Fruit fly (Drosophila melanogaster) whole organism, embryonic: ENCODE results near the gene MSBP.
A peak's percentile ranks its signal among the peaks of the same experiment; 100 is the strongest.

Experiments
- Adf1 ChIP-seq: fragments of 200-800 bp; sonication (Bioruptor generic); IDR thresholded peaks from 2 replicates; pipeline ENCODE4 v1.3.6; 2022; ENCODE audit warnings: missing biosample characterization, missing genetic modification characterization
- Atf-2 ChIP-seq: fragments of 200-800 bp; sonication (Bioruptor generic); optimal IDR thresholded peaks from 2 replicates; lab custom pipeline; 2016; ENCODE audit warnings: missing biosample characterization, missing genetic modification characterization
- C15 ChIP-seq: fragments of 200-800 bp; sonication (Bioruptor generic); IDR thresholded peaks from 3 replicates; pipeline ENCODE4 v1.3.6; 2022; ENCODE audit warnings: missing biosample characterization, missing genetic modification characterization
- CG10366 ChIP-seq: fragments of 200-800 bp; sonication (Bioruptor generic); IDR thresholded peaks from 2 replicates; pipeline ENCODE4 v1.3.6; 2022; ENCODE audit warnings: missing biosample characterization, missing genetic modification characterization
- CG15479 ChIP-seq: fragments of 200-800 bp; sonication (Bioruptor generic); optimal IDR thresholded peaks from 3 replicates; lab custom pipeline; 2019; ENCODE audit warnings: missing biosample characterization, mild to moderate bottlenecking, missing genetic modification characterization, moderate library complexity
- CG17568 ChIP-seq: fragments of 200-800 bp; sonication (Bioruptor generic); optimal IDR thresholded peaks from 2 replicates; lab custom pipeline; 2018; ENCODE audit warnings: missing biosample characterization, mild to moderate bottlenecking, missing genetic modification characterization, moderate library complexity
- CG18262 ChIP-seq: fragments of 200-800 bp; optimal IDR thresholded peaks from 3 replicates; lab custom pipeline; 2019; ENCODE audit warnings: missing biosample characterization, mild to moderate bottlenecking, missing genetic modification characterization, moderate library complexity
- CG18619 ChIP-seq: fragments of 200-800 bp; sonication (Bioruptor generic); optimal IDR thresholded peaks from 3 replicates; lab custom pipeline; 2017; ENCODE audit warnings: missing biosample characterization, mild to moderate bottlenecking, missing genetic modification characterization
- CG2202 ChIP-seq: fragments of 200-800 bp; sonication (Bioruptor generic); optimal IDR thresholded peaks from 2 replicates; lab custom pipeline; 2018; ENCODE audit warnings: missing biosample characterization, mild to moderate bottlenecking, missing genetic modification characterization
- CG30403 ChIP-seq: fragments of 200-800 bp; sonication (Bioruptor generic); optimal IDR thresholded peaks from 3 replicates; lab custom pipeline; 2016; ENCODE audit warnings: missing biosample characterization, missing genetic modification characterization
- CG32532 ChIP-seq: fragments of 200-800 bp; sonication (Bioruptor generic); IDR thresholded peaks from 2 replicates; pipeline ENCODE4 v1.3.6; 2022; ENCODE audit warnings: missing biosample characterization, missing genetic modification characterization
- CG32767 ChIP-seq: fragments of 200-800 bp; sonication (Bioruptor generic); IDR thresholded peaks from 2 replicates; pipeline ENCODE4 v1.3.6; 2022; ENCODE audit warnings: missing biosample characterization, missing genetic modification characterization
- CG34224 ChIP-seq: fragments of 200-800 bp; sonication (Bioruptor generic); IDR thresholded peaks from 3 replicates; pipeline ENCODE4 v1.3.6; 2022; ENCODE audit warnings: missing biosample characterization, missing genetic modification characterization; ENCODE audit not compliant: partially characterized antibody
- CG3726 ChIP-seq: fragments of 200-800 bp; sonication (Bioruptor generic); IDR thresholded peaks from 3 replicates; pipeline ENCODE4, ENCODE4 v1.3.6; 2022; ENCODE audit warnings: missing biosample characterization, missing genetic modification characterization
- CG3847 ChIP-seq: fragments of 200-800 bp; sonication (Bioruptor generic); IDR thresholded peaks from 2 replicates; pipeline ENCODE4 v1.3.6; 2022; ENCODE audit warnings: missing biosample characterization, missing genetic modification characterization
- CG4282 ChIP-seq: fragments of 200-800 bp; sonication (Bioruptor generic); optimal IDR thresholded peaks from 2 replicates; lab custom pipeline; 2016; ENCODE audit warnings: missing biosample characterization, missing genetic modification characterization
- CG5245 ChIP-seq: fragments of 200-800 bp; sonication (Bioruptor generic); optimal IDR thresholded peaks from 3 replicates; lab custom pipeline; 2016; ENCODE audit warnings: missing biosample characterization, missing genetic modification characterization
- CG6791 ChIP-seq: fragments of 200-800 bp; sonication (Bioruptor generic); IDR thresholded peaks from 3 replicates; pipeline ENCODE4 v1.3.6; 2022; ENCODE audit warnings: missing biosample characterization, missing genetic modification characterization; ENCODE audit not compliant: partially characterized antibody
- CG7963 ChIP-seq: fragments of 200-800 bp; sonication (Bioruptor generic); IDR thresholded peaks from 3 replicates; pipeline ENCODE4 v1.3.6; 2022; ENCODE audit warnings: missing biosample characterization, missing genetic modification characterization; ENCODE audit not compliant: partially characterized antibody
- CG7987 ChIP-seq: fragments of 200-800 bp; sonication (Bioruptor generic); optimal IDR thresholded peaks from 2 replicates; lab custom pipeline; 2018; ENCODE audit warnings: missing biosample characterization, mild to moderate bottlenecking, missing genetic modification characterization, moderate library complexity
- CG8765 ChIP-seq: fragments of 200-800 bp; sonication (Bioruptor generic); IDR thresholded peaks from 2 replicates; pipeline ENCODE4 v1.3.6; 2022; ENCODE audit warnings: missing biosample characterization, missing genetic modification characterization
- CG8924 ChIP-seq: fragments of 200-800 bp; optimal IDR thresholded peaks from 3 replicates; lab custom pipeline; 2019; ENCODE audit warnings: missing biosample characterization, mild to moderate bottlenecking, missing genetic modification characterization, moderate library complexity
- CG9727 ChIP-seq: fragments of 200-800 bp; sonication (Bioruptor generic); optimal IDR thresholded peaks from 3 replicates; lab custom pipeline; 2017; ENCODE audit warnings: missing biosample characterization, mild to moderate bottlenecking, missing genetic modification characterization
- Deaf1 ChIP-seq: fragments of 200-800 bp; optimal IDR thresholded peaks from 3 replicates; lab custom pipeline; 2019; ENCODE audit warnings: missing biosample characterization, mild to moderate bottlenecking, missing genetic modification characterization, moderate library complexity
- Hr51 ChIP-seq, 2 experiments: fragments of 200-800 bp; sonication (Bioruptor generic); optimal IDR thresholded peaks; 2 replicates in 1 of 2; 3 replicates in 1 of 2; lab custom pipeline; 2016 to 2018; ENCODE audit warnings: missing biosample characterization in 2 of 2, missing genetic modification characterization in 2 of 2, mild to moderate bottlenecking in 1 of 2, moderate library complexity in 1 of 2
- Mes4 ChIP-seq: fragments of 200-800 bp; sonication (Bioruptor generic); optimal IDR thresholded peaks from 2 replicates; lab custom pipeline; 2016; ENCODE audit warnings: missing biosample characterization, missing genetic modification characterization
- NC2β ChIP-seq: fragments of 200-800 bp; sonication (Bioruptor generic); optimal IDR thresholded peaks from 2 replicates; lab custom pipeline; 2016; ENCODE audit warnings: missing biosample characterization, missing genetic modification characterization
- NFAT ChIP-seq: fragments of 200-800 bp; sonication (Bioruptor generic); IDR thresholded peaks from 2 replicates; pipeline ENCODE4 v1.3.6; 2022; ENCODE audit warnings: missing biosample characterization, missing genetic modification characterization
- Poxn ChIP-seq: fragments of 200-800 bp; sonication (Bioruptor generic); IDR thresholded peaks from 2 replicates; pipeline ENCODE4 v1.3.6; 2022; ENCODE audit warnings: missing biosample characterization, missing genetic modification characterization
- Spps ChIP-seq: fragments of 200-800 bp; sonication (Bioruptor generic); optimal IDR thresholded peaks from 2 replicates; lab custom pipeline; 2018; ENCODE audit warnings: missing biosample characterization, mild to moderate bottlenecking, missing genetic modification characterization
- ara ChIP-seq: fragments of 200-800 bp; sonication (Bioruptor generic); IDR thresholded peaks from 2 replicates; pipeline ENCODE4 v1.3.6; 2022; ENCODE audit warnings: missing biosample characterization, missing genetic modification characterization
- bab2 ChIP-seq: fragments of 200-800 bp; sonication (Bioruptor generic); optimal IDR thresholded peaks from 2 replicates; lab custom pipeline; 2016; ENCODE audit warnings: missing biosample characterization, missing genetic modification characterization
- chm ChIP-seq: fragments of 200-800 bp; sonication (Bioruptor generic); IDR thresholded peaks from 2 replicates; pipeline ENCODE4 v1.3.6; 2022; ENCODE audit warnings: missing biosample characterization, missing genetic modification characterization
- disco-r ChIP-seq: fragments of 200-800 bp; sonication (Bioruptor generic); optimal IDR thresholded peaks from 2 replicates; lab custom pipeline; 2016; ENCODE audit warnings: missing biosample characterization, missing genetic modification characterization
- dm ChIP-seq: fragments of 200-800 bp; sonication (Bioruptor generic); optimal IDR thresholded peaks from 3 replicates; lab custom pipeline; 2016; ENCODE audit warnings: missing biosample characterization, missing genetic modification characterization
- ems ChIP-seq: fragments of 200-800 bp; sonication (Bioruptor generic); optimal IDR thresholded peaks from 3 replicates; lab custom pipeline; 2016; ENCODE audit warnings: missing biosample characterization, missing genetic modification characterization
- ftz-f1 ChIP-seq: fragments of 200-800 bp; sonication (Bioruptor generic); optimal IDR thresholded peaks from 2 replicates; lab custom pipeline; 2016; ENCODE audit warnings: missing biosample characterization, missing genetic modification characterization
- insv ChIP-seq, 2 experiments: fragments of 200-800 bp; sonication (Bioruptor generic); optimal IDR thresholded peaks; 3 replicates each; lab custom pipeline; 2016 to 2018; ENCODE audit warnings: missing biosample characterization in 2 of 2, missing genetic modification characterization in 2 of 2
- inv ChIP-seq: fragments of 200-800 bp; sonication (Bioruptor generic); IDR thresholded peaks from 2 replicates; pipeline ENCODE4 v1.3.6; 2022; ENCODE audit warnings: missing biosample characterization, missing genetic modification characterization; ENCODE audit not compliant: partially characterized antibody
- jigr1 ChIP-seq: fragments of 200-800 bp; sonication (Bioruptor generic); IDR thresholded peaks from 3 replicates; pipeline ENCODE4 v1.3.6; 2022; ENCODE audit warnings: missing biosample characterization, missing genetic modification characterization
- pfk ChIP-seq: fragments of 200-800 bp; sonication (Bioruptor generic); optimal IDR thresholded peaks from 2 replicates; lab custom pipeline; 2018; ENCODE audit warnings: missing biosample characterization, mild to moderate bottlenecking, missing genetic modification characterization, moderate library complexity
- row ChIP-seq: fragments of 200-800 bp; sonication (Bioruptor generic); IDR thresholded peaks from 3 replicates; pipeline ENCODE4 v1.3.6; 2022; ENCODE audit warnings: missing biosample characterization, missing genetic modification characterization
- run ChIP-seq: fragments of 200-800 bp; sonication (Bioruptor generic); optimal IDR thresholded peaks from 3 replicates; lab custom pipeline; 2018; ENCODE audit warnings: missing biosample characterization, mild to moderate bottlenecking, missing genetic modification characterization
- sd ChIP-seq: fragments of 200-800 bp; sonication (Bioruptor generic); optimal IDR thresholded peaks from 3 replicates; lab custom pipeline; 2018; ENCODE audit warnings: missing biosample characterization, mild to moderate bottlenecking, missing genetic modification characterization, moderate library complexity
- sens ChIP-seq: fragments of 200-800 bp; sonication (Bioruptor generic); peaks from one replicate; lab custom pipeline; 2016; ENCODE audit warnings: missing biosample characterization, missing genetic modification characterization
- sob ChIP-seq: fragments of 200-800 bp; sonication (Bioruptor generic); IDR thresholded peaks from 2 replicates; pipeline ENCODE4 v1.3.6; 2022; ENCODE audit warnings: missing biosample characterization, missing genetic modification characterization
- tap ChIP-seq: fragments of 200-800 bp; optimal IDR thresholded peaks from 3 replicates; lab custom pipeline; 2019; ENCODE audit warnings: missing biosample characterization, mild to moderate bottlenecking, missing genetic modification characterization, moderate library complexity
- tup ChIP-seq: fragments of 200-800 bp; sonication (Bioruptor generic); optimal IDR thresholded peaks from 2 replicates; lab custom pipeline; 2016; ENCODE audit warnings: missing biosample characterization, mild to moderate bottlenecking, missing genetic modification characterization, moderate library complexity
- tx ChIP-seq: fragments of 200-800 bp; sonication (Bioruptor generic); optimal IDR thresholded peaks from 2 replicates; lab custom pipeline; 2016; ENCODE audit warnings: missing biosample characterization, missing genetic modification characterization
- unpg ChIP-seq: fragments of 200-800 bp; sonication (Bioruptor generic); optimal IDR thresholded peaks from 3 replicates; lab custom pipeline; 2018; ENCODE audit warnings: missing biosample characterization, mild to moderate bottlenecking, missing genetic modification characterization, moderate library complexity
- zen2 ChIP-seq: fragments of 200-800 bp; sonication (Bioruptor generic); IDR thresholded peaks from 3 replicates; pipeline ENCODE4 v1.3.6; 2022; ENCODE audit warnings: missing biosample characterization, missing genetic modification characterization; ENCODE audit not compliant: partially characterized antibody

MSBP gene

DNA sequence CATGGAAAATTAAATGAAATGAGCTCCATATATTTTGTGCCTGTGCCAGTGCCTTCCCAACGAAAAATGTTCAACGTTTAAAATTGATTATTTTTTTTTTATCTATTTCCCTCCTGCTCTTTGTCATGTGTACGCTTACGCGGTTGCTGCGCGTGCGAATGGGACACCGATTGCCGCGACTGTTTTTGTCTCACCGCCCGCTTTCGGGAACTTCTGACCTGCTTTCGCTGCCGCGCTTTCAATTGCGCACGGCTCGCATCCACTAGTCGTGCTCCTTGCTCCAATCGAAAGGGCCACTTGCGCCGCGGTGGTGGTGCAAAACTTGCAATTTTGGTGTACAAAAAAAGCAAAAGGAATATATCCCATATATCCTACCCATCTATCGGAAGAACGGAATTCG, 29.4 kb downstream of the MSBP start (continued):
- TF ChIP-seq Spps: no peak
- TF ChIP-seq CG4282 (GFP tag; lab: Kevin White, UChicago): peak; percentile 33
- no peak for TF ChIP-seq tap
- peak; percentile 77 for TF ChIP-seq sens (GFP tag; lab: Kevin White, UChicago)
- no peak for TF ChIP-seq ftz-f1 (GFP tag; lab: Kevin White, UChicago)
- no peak for TF ChIP-seq Hr51 (GFP tag; optimal IDR thresholded peaks at IDR 0.05; lab: Kevin White, UChicago)
- TF ChIP-seq run (tag; lab: Kevin White, UChicago): no peak
- TF ChIP-seq CG6791: 0 out of 3 replicates have a peak, but pooled peaks have one; percentile 27
- TF ChIP-seq NFAT (GFP tag; lab: Robert Waterston, UW): no peak
- TF ChIP-seq C15 (GFP tag; lab: Robert Waterston, UW): no peak
- no peak for TF ChIP-seq tx (GFP tag; lab: Kevin White, UChicago)
- no peak for TF ChIP-seq CG5245
- no peak for TF ChIP-seq CG7987 (GFP tag; lab: Kevin White, UChicago)
- no peak for TF ChIP-seq CG17568 (GFP tag; lab: Kevin White, UChicago)
- TF ChIP-seq chm (GFP tag; lab: Robert Waterston, UW): 0 out of 2 replicates have a peak, but pooled peaks have one; percentile 62
- peak; percentile 85 for TF ChIP-seq CG32767 (GFP tag; lab: Robert Waterston, UW)
- peak; percentile 69 for TF ChIP-seq Adf1 (GFP tag; lab: Robert Waterston, UW)
- TF ChIP-seq disco-r (GFP tag; lab: Kevin White, UChicago): no peak
- peak; percentile 45 for TF ChIP-seq sd
- TF ChIP-seq pfk: no peak
- TF ChIP-seq Mes4 (GFP tag; lab: Kevin White, UChicago): no peak
- no peak; the same call in 1 of the 2 replicates for TF ChIP-seq inv (GFP tag; lab: Robert Waterston, UW)
- TF ChIP-seq ems (GFP tag; lab: Kevin White, UChicago): peak; percentile 11
- no peak for TF ChIP-seq CG7963 (GFP tag; lab: Robert Waterston, UW)
- TF ChIP-seq NC2β (GFP tag; lab: Kevin White, UChicago): no peak
- TF ChIP-seq CG10366 (GFP tag; lab: Robert Waterston, UW): no peak
- TF ChIP-seq tup (GFP tag; lab: Kevin White, UChicago): no peak
- TF ChIP-seq CG8765 (GFP tag; lab: Robert Waterston, UW): 0 out of 2 replicates have a peak, but pooled peaks have one; percentile 21
- no peak for TF ChIP-seq insv (GFP tag; optimal IDR thresholded peaks at IDR 0.05; lab: Kevin White, UChicago)
- no peak for TF ChIP-seq Poxn (GFP tag; lab: Robert Waterston, UW)
- peak; percentile 7 for TF ChIP-seq Deaf1 (tag; lab: Kevin White, UChicago)
- TF ChIP-seq bab2 (GFP tag; lab: Kevin White, UChicago): no peak
- TF ChIP-seq unpg (GFP tag; lab: Kevin White, UChicago): peak; percentile 11
- peak; percentile 6; the same call in 1 of the 3 replicates for TF ChIP-seq CG34224 (GFP tag; lab: Robert Waterston, UW)
- no peak for TF ChIP-seq jigr1 (GFP tag; lab: Robert Waterston, UW)
- TF ChIP-seq CG3847 (GFP tag; lab: Robert Waterston, UW): peak; percentile 31; the same call in 1 of the 2 replicates
- TF ChIP-seq Atf-2: no peak
- TF ChIP-seq CG18619 (GFP tag; lab: Kevin White, UChicago): no peak
- peak; percentile 8 for TF ChIP-seq CG18262 (tag; lab: Kevin White, UChicago)
- no peak for TF ChIP-seq ara (GFP tag; lab: Robert Waterston, UW)
- peak; percentile 34 for TF ChIP-seq CG8924 (tag; lab: Kevin White, UChicago)
- TF ChIP-seq CG15479: peak; percentile 59
- peak; percentile 54; the same call in 1 of the 2 replicates for TF ChIP-seq sob (GFP tag; lab: Robert Waterston, UW)
- TF ChIP-seq dm (GFP tag; lab: Kevin White, UChicago): peak; percentile 29
- no peak for TF ChIP-seq CG9727
- TF ChIP-seq CG2202: no peak
- peak; percentile 43; the same call in 2 of the 3 replicates for TF ChIP-seq row (GFP tag; lab: Robert Waterston, UW)
- TF ChIP-seq zen2 (GFP tag; lab: Robert Waterston, UW): no peak
- no peak for TF ChIP-seq CG3726 (GFP tag; lab: Robert Waterston, UW)
- no peak for TF ChIP-seq CG30403 (GFP tag; lab: Kevin White, UChicago)
- TF ChIP-seq CG32532 (GFP tag; lab: Robert Waterston, UW): peak; percentile 44
